Worm (Caenorhabditis elegans): ENCODE data around the gene dhs-29.
"Not testable (repeated sequence)": the region's sequence is repeated elsewhere in the genome, so short reads cannot be mapped to it uniquely, and the experiment has no call there.

The dhs-29 gene

ce11 chrX:7664819-7665218 is at the start of gene dhs-29:
TSS of gene dhs-29 (minus strand) at chrX:7664919.
- TF ChIP-seq flt-1, tbx-11, scrt-1 (GFP tag; IDR thresholded peaks at IDR 0.05): not testable (repeated sequence)

DNA sequence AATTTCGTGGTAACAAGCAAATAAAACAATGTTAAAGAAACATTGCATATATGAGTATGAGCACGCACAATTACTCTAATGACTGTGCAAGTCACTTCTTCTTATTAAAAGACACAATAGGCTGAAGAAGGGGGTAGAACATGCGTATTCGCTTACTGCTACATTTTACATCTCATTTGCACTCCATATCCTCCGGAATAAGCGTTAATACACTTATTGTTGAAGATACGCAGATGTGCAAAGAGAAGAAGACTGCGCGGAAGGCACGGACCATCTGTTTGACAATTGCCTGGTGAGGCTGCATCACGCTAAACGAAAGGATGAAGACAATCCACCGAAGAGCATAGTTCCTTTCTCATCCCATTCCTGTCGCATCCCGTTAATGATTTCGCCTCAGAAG is 48.2 kb upstream of the dhs-29 start:
- TF ChIP-seq hmg-4 (GFP tag; optimal IDR thresholded peaks at IDR 0.05) (peak; percentile 72), scrt-1 (GFP tag; IDR thresholded peaks at IDR 0.05) (no peak), hnd-1 (tag; optimal IDR thresholded peaks at IDR 0.05) (no peak)

- TF ChIP-seq aly-1 (tag; optimal IDR thresholded peaks at IDR 0.05) (no peak), scrt-1 (GFP tag; IDR thresholded peaks at IDR 0.05) (no peak), flt-1 (GFP tag; IDR thresholded peaks at IDR 0.05) (no peak), tbx-11 (GFP tag; IDR thresholded peaks at IDR 0.05) (no peak), tra-4 (tag; optimal IDR thresholded peaks at IDR 0.05) (no peak), pes-1 (GFP tag; IDR thresholded peaks at IDR 0.05) (no peak), ets-7 (tag; optimal IDR thresholded peaks at IDR 0.05) (no peak), B0310.2 (tag; optimal IDR thresholded peaks at IDR 0.05) (no peak), ceh-13 (GFP tag; optimal IDR thresholded peaks at IDR 0.05) (no peak), hmbx-1 (tag; optimal IDR thresholded peaks at IDR 0.05) (no peak), hnd-1 (tag; optimal IDR thresholded peaks at IDR 0.05) (no peak), tbx-37 (GFP tag; conservative IDR thresholded peaks at IDR 0.05) (no peak), hmg-4 (GFP tag; optimal IDR thresholded peaks at IDR 0.05) (no peak)
Measured at ce11 chrX:7710643-7711042, 45.9 kb upstream of the dhs-29 start, which contains the start of gene K09F5.4. TSS of gene K09F5.4 (minus strand) at chrX:7710743.

- TF ChIP-seq hnd-1 (tag; optimal IDR thresholded peaks at IDR 0.05) = no peak
- TF ChIP-seq B0310.2 (tag; optimal IDR thresholded peaks at IDR 0.05) = peak; percentile 37
Measured at ce11 chrX:7710187-7710586, 45.5 kb upstream of the dhs-29 start.

ce11 chrX:7707031-7707430 is 42.3 kb upstream of the dhs-29 start, which contains the start of gene kvs-1:
TSS of gene kvs-1 (minus strand) at chrX:7707131.
- TF ChIP-seq flt-1 (GFP tag; IDR thresholded peaks at IDR 0.05) (no peak), sea-1 (GFP tag; conservative IDR thresholded peaks at IDR 0.05) (no peak), aly-1 (tag; optimal IDR thresholded peaks at IDR 0.05) (no peak), pes-1 (GFP tag; IDR thresholded peaks at IDR 0.05) (no peak), tbx-37 (GFP tag; conservative IDR thresholded peaks at IDR 0.05) (no peak), ama-1 (optimal IDR thresholded peaks at IDR 0.05) (no peak), ceh-36 (tag; optimal IDR thresholded peaks at IDR 0.05) (no peak), tbx-11 (GFP tag; IDR thresholded peaks at IDR 0.05) (no peak), hmbx-1 (tag; optimal IDR thresholded peaks at IDR 0.05) (no peak), scrt-1 (GFP tag; IDR thresholded peaks at IDR 0.05) (no peak), tra-4 (tag; optimal IDR thresholded peaks at IDR 0.05) (no peak), B0310.2 (tag; optimal IDR thresholded peaks at IDR 0.05) (no peak), hnd-1 (tag; optimal IDR thresholded peaks at IDR 0.05) (no peak)

DNA sequence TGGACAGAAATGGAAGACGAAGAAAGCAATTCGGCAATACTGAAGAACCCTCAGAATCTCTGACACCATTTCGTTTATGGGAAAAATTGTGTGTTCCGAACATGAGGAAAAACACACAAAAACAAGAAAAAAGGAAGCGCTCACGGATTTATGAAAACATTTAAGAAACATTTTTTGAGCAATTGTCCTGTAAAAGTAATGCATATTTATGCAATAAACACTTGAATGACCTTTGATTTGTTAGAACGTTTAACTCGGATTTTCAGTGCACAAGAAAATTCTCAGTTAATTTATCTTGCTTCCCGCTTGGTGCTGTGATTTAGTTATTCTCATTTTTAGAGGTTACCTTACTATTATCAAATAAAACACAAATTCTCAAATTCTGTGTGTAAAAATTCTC is 39.1 kb upstream of the dhs-29 start:
- no peak for TF ChIP-seq flt-1 (GFP tag; IDR thresholded peaks at IDR 0.05)

- TF ChIP-seq F13C5.2 (tag; optimal IDR thresholded peaks at IDR 0.05) (no peak), B0310.2 (tag; optimal IDR thresholded peaks at IDR 0.05) (no peak), ama-1 (optimal IDR thresholded peaks at IDR 0.05) (no peak), tbx-11 (GFP tag; IDR thresholded peaks at IDR 0.05) (no peak), tbx-37 (GFP tag; conservative IDR thresholded peaks at IDR 0.05) (no peak), hmg-4 (GFP tag; optimal IDR thresholded peaks at IDR 0.05) (no peak), tra-4 (tag; optimal IDR thresholded peaks at IDR 0.05) (no peak), sea-1 (GFP tag; conservative IDR thresholded peaks at IDR 0.05) (no peak), ceh-13 (GFP tag; optimal IDR thresholded peaks at IDR 0.05) (no peak), pes-1 (GFP tag; IDR thresholded peaks at IDR 0.05) (no peak), ets-7 (tag; optimal IDR thresholded peaks at IDR 0.05) (no peak), scrt-1 (GFP tag; IDR thresholded peaks at IDR 0.05) (no peak), aly-1 (tag; optimal IDR thresholded peaks at IDR 0.05) (no peak), flt-1 (GFP tag; IDR thresholded peaks at IDR 0.05) (no peak)
Measured at ce11 chrX:7689570-7689969, 24.9 kb upstream of the dhs-29 start.

ce11 chrX:7689119-7689518 is 24.4 kb upstream of the dhs-29 start, which contains the start of gene clik-2:
TSS of gene clik-2 (minus strand) at chrX:7689219.
- TF ChIP-seq flt-1 (GFP tag; IDR thresholded peaks at IDR 0.05) = no peak
- TF ChIP-seq tra-4 (tag; optimal IDR thresholded peaks at IDR 0.05) = no peak
- no peak for TF ChIP-seq pes-1 (GFP tag; IDR thresholded peaks at IDR 0.05)

DNA sequence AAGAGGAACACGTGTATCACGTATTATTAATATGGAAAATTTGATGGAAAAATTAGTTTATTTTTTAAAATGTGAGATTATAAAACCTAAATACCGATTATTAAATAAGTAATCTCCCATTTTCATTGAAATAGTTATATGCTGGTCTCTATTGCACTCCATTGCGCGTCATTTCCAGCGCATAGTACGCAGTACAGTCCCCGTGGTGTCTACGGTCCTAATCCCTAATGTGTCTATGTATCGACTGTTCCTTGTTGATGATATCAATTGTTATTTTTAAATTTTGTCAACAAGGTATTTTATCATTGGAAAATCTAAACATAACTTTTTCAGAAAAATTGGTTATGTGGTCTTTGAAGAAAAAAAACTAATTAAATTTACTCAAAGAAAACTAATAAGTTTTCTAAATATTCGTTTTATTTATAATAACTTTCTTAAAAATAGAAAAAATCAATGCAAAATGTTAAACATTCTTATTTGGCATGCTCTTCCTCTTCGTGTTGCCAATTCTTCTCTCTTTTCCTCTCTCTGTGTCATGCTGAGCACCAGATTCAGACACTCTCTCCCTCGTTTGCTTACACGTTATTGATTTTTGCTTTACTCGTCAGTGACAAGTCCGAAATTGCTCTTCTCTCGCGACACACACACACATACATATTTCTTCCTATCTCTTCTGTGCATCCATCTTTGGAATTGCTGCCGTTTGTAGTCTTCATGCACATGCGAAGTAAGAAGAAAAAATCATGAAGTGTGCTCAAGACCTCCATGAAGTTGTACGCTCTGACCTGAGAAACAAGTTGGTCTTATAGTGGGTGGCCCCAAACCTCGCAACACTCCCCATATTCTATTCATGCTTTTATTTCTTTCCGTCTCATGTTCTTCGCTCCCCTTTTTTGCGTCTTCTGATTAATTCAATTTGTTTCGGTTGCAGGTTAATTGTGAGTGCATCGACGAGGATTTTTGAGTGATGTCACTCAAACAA is 17.5 kb upstream of the dhs-29 start, which contains the start of gene unc-18:
Gene unc-18, plus strand, starts transcription at position 932 of the 982 bp plus-strand sequence.
- TF ChIP-seq tra-4 (tag; optimal IDR thresholded peaks at IDR 0.05) (no peak), B0310.2 (tag; optimal IDR thresholded peaks at IDR 0.05) (no peak), tbx-11 (GFP tag; IDR thresholded peaks at IDR 0.05) (no peak), ets-7 (tag; optimal IDR thresholded peaks at IDR 0.05) (no peak), sea-1 (GFP tag; conservative IDR thresholded peaks at IDR 0.05) (no peak), ama-1 (optimal IDR thresholded peaks at IDR 0.05) (no peak), scrt-1 (GFP tag; IDR thresholded peaks at IDR 0.05) (no peak), flt-1 (GFP tag; IDR thresholded peaks at IDR 0.05) (no peak), ceh-36 (tag; optimal IDR thresholded peaks at IDR 0.05) (no peak), pes-1 (GFP tag; IDR thresholded peaks at IDR 0.05) (no peak), hmg-4 (GFP tag; optimal IDR thresholded peaks at IDR 0.05) (no peak), tbx-37 (GFP tag; conservative IDR thresholded peaks at IDR 0.05) (no peak), F13C5.2 (tag; optimal IDR thresholded peaks at IDR 0.05) (no peak), hnd-1 (tag; optimal IDR thresholded peaks at IDR 0.05) (no peak), aly-1 (tag; optimal IDR thresholded peaks at IDR 0.05) (no peak), hmbx-1 (tag; optimal IDR thresholded peaks at IDR 0.05) (no peak), ceh-13 (GFP tag; optimal IDR thresholded peaks at IDR 0.05) (no peak)

Data from whole organism, early embryonic.